Worm (Caenorhabditis elegans): ENCODE data around the gene cyd-1.

cyd-1 gene

ce11 chrII:12997413-12997812 is 17.0 kb downstream of the cyd-1 start, which contains the start of gene Y38F1A.7:
Gene Y38F1A.7, minus strand, starts transcription at chrII:12997804.
- no peak for TF ChIP-seq ztf-1 (GFP tag; conservative IDR thresholded peaks at IDR 0.05)
- no peak for TF ChIP-seq snpc-4 (tag; optimal IDR thresholded peaks at IDR 0.05)
- TF ChIP-seq unc-39 (tag; optimal IDR thresholded peaks at IDR 0.05) = no peak
- TF ChIP-seq dmd-4 (tag; optimal IDR thresholded peaks at IDR 0.05) = no peak
- TF ChIP-seq nhr-237 (tag; optimal IDR thresholded peaks at IDR 0.05) = no peak
- TF ChIP-seq peb-1 (tag; optimal IDR thresholded peaks at IDR 0.05) = no peak
- no peak for TF ChIP-seq lin-39 (tag; optimal IDR thresholded peaks at IDR 0.05)
- TF ChIP-seq fos-1 (tag; optimal IDR thresholded peaks at IDR 0.05) = no peak
- TF ChIP-seq aly-2 (tag; optimal IDR thresholded peaks at IDR 0.05) = no peak
- TF ChIP-seq nhr-77 (tag; optimal IDR thresholded peaks at IDR 0.05) = no peak
- no peak for TF ChIP-seq ceh-82 (tag; optimal IDR thresholded peaks at IDR 0.05)
- no peak for TF ChIP-seq elt-3 (tag; optimal IDR thresholded peaks at IDR 0.05)
- no peak for TF ChIP-seq mbf-1 (tag; optimal IDR thresholded peaks at IDR 0.05)
- no peak for TF ChIP-seq ztf-11 (tag; optimal IDR thresholded peaks at IDR 0.05)
- no peak for TF ChIP-seq R02D3.7 (tag; optimal IDR thresholded peaks at IDR 0.05)
- no peak for TF ChIP-seq elt-1 (tag; optimal IDR thresholded peaks at IDR 0.05)
- no peak for TF ChIP-seq skn-1 (tag; optimal IDR thresholded peaks at IDR 0.05)
- no peak for TF ChIP-seq lsy-2 (tag; optimal IDR thresholded peaks at IDR 0.05)
- TF ChIP-seq nhr-12 (tag; optimal IDR thresholded peaks at IDR 0.05) = no peak

ce11 chrII:13000753-13001152 is 20.4 kb downstream of the cyd-1 start, which contains the start of gene Y38F1A.8:
Gene Y38F1A.8, minus strand, starts transcription at chrII:13000853.
- TF ChIP-seq dmd-4 (tag; optimal IDR thresholded peaks at IDR 0.05) = no peak
- no peak for TF ChIP-seq ama-1 (optimal IDR thresholded peaks at IDR 0.05)
- no peak for TF ChIP-seq fos-1 (tag; optimal IDR thresholded peaks at IDR 0.05)
- TF ChIP-seq nhr-12 (tag; optimal IDR thresholded peaks at IDR 0.05) = no peak
- no peak for TF ChIP-seq unc-62 (GFP tag; optimal IDR thresholded peaks at IDR 0.05)
- no peak for TF ChIP-seq mdl-1 (tag; optimal IDR thresholded peaks at IDR 0.05)
- no peak for TF ChIP-seq alr-1 (tag; optimal IDR thresholded peaks at IDR 0.05)
- TF ChIP-seq sem-4 (tag; optimal IDR thresholded peaks at IDR 0.05) = no peak
- no peak for TF ChIP-seq mab-5 (tag; optimal IDR thresholded peaks at IDR 0.05)
- TF ChIP-seq C34F6.9 (tag; optimal IDR thresholded peaks at IDR 0.05) = no peak
- TF ChIP-seq R02D3.7 (tag; optimal IDR thresholded peaks at IDR 0.05) = no peak
- TF ChIP-seq nhr-77 (tag; optimal IDR thresholded peaks at IDR 0.05) = no peak
- no peak for TF ChIP-seq nhr-23 (tag; optimal IDR thresholded peaks at IDR 0.05)
- TF ChIP-seq sma-3 (GFP tag; optimal IDR thresholded peaks at IDR 0.05) = no peak
- no peak for TF ChIP-seq crh-2 (tag; optimal IDR thresholded peaks at IDR 0.05)

- TF ChIP-seq peb-1 (tag; optimal IDR thresholded peaks at IDR 0.05) = no peak
- no peak for TF ChIP-seq alr-1 (tag; optimal IDR thresholded peaks at IDR 0.05)
- peak; percentile 2 for TF ChIP-seq nhr-25 (tag; optimal IDR thresholded peaks at IDR 0.05)
- TF ChIP-seq dmd-4 (tag; optimal IDR thresholded peaks at IDR 0.05) = no peak
- TF ChIP-seq sma-3 (GFP tag; optimal IDR thresholded peaks at IDR 0.05) = peak; percentile 17
- no peak for TF ChIP-seq nhr-23 (tag; optimal IDR thresholded peaks at IDR 0.05)
- TF ChIP-seq nhr-11 (tag; optimal IDR thresholded peaks at IDR 0.05) = no peak
Observed at ce11 chrII:13003244-13003643, 22.9 kb downstream of the cyd-1 start.

- TF ChIP-seq ceh-16 (tag; optimal IDR thresholded peaks at IDR 0.05) (peak; percentile 46), nhr-21 (tag; optimal IDR thresholded peaks at IDR 0.05) (peak; percentile 37), crh-2 (tag; optimal IDR thresholded peaks at IDR 0.05) (peak; percentile 38), sem-4 (tag; optimal IDR thresholded peaks at IDR 0.05) (peak; percentile 23), skn-1 (tag; optimal IDR thresholded peaks at IDR 0.05) (no peak), sma-3 (GFP tag; optimal IDR thresholded peaks at IDR 0.05) (no peak), nhr-25 (tag; optimal IDR thresholded peaks at IDR 0.05) (peak; percentile 56), blmp-1 (tag; optimal IDR thresholded peaks at IDR 0.05; ENCODE audit: insufficient read depth) (peak; percentile 19), gmeb-1 (tag; optimal IDR thresholded peaks at IDR 0.05) (peak; percentile 19), R02D3.7 (tag; optimal IDR thresholded peaks at IDR 0.05) (no peak), elt-1 (tag; optimal IDR thresholded peaks at IDR 0.05) (no peak), nhr-129 (tag; optimal IDR thresholded peaks at IDR 0.05) (peak; percentile 26), mab-5 (tag; optimal IDR thresholded peaks at IDR 0.05) (peak; percentile 58), fos-1 (tag; optimal IDR thresholded peaks at IDR 0.05) (peak; percentile 33), nhr-237 (tag; optimal IDR thresholded peaks at IDR 0.05) (no peak), sma-9 (GFP tag; optimal IDR thresholded peaks at IDR 0.05) (peak; percentile 38), sma-9 (tag; optimal IDR thresholded peaks at IDR 0.05) (no peak)
Observed at ce11 chrII:13004160-13004871, 23.9 kb downstream of the cyd-1 start.
